Fruit fly (Drosophila melanogaster): ENCODE results near the gene Lsp1beta.

The Lsp1beta gene

dm6 chr2L:870749-871418, 27.4 kb upstream of the Lsp1beta start (continued):
- TF ChIP-seq HLH54F (GFP tag; optimal IDR thresholded peaks at IDR 0.05) (peak; percentile 76), Sox102F (GFP tag; optimal IDR thresholded peaks at IDR 0.05) (peak; percentile 59), CG11695 (GFP tag; IDR thresholded peaks at IDR 0.05) (peak; percentile 54; the same call in 2 of the 3 replicates), Ravus (GFP tag; IDR thresholded peaks at IDR 0.05) (no peak), Ada2b (GFP tag; IDR thresholded peaks at IDR 0.05) (peak; percentile 34; the same call in 1 of the 2 replicates), otp (GFP tag; IDR thresholded peaks at IDR 0.05) (0 out of 3 replicates have a peak, but pooled peaks have one; percentile 56), dysf (GFP tag; IDR thresholded peaks at IDR 0.05) (peak; percentile 76), kay (GFP tag; optimal IDR thresholded peaks at IDR 0.05) (peak; percentile 48), CG4730 (GFP tag; IDR thresholded peaks at IDR 0.05) (peak; percentile 26; the same call in 1 of the 2 replicates), CG8359 (GFP tag; optimal IDR thresholded peaks at IDR 0.05; ENCODE audit: borderline replicate concordance) (no peak), CG11504 (tag; optimal IDR thresholded peaks at IDR 0.05) (peak; percentile 62), sqz (GFP tag; optimal IDR thresholded peaks at IDR 0.05) (peak; percentile 29), CG18764 (GFP tag; optimal IDR thresholded peaks at IDR 0.05) (peak; percentile 82), CG10654 (GFP tag; optimal IDR thresholded peaks at IDR 0.05) (peak; percentile 60), CG6272 (GFP tag; IDR thresholded peaks at IDR 0.05) (peak; percentile 61), wor (GFP tag; IDR thresholded peaks at IDR 0.05) (no peak), B-H2 (GFP tag; optimal IDR thresholded peaks at IDR 0.05) (peak; percentile 11), Nf-YC (tag; optimal IDR thresholded peaks at IDR 0.05) (peak; percentile 49), wdn (GFP tag; IDR thresholded peaks at IDR 0.05) (0 out of 2 replicates have a peak, but pooled peaks have one; percentile 64), D19A (tag; optimal IDR thresholded peaks at IDR 0.05) (peak; percentile 30), CG2199 (GFP tag; IDR thresholded peaks at IDR 0.05) (peak; percentile 42; the same call in 1 of the 3 replicates), ash1 (GFP tag; optimal IDR thresholded peaks at IDR 0.05) (no peak), Camta (GFP tag; optimal IDR thresholded peaks at IDR 0.05) (peak; percentile 73)

- TF ChIP-seq CG13296 (GFP tag; optimal IDR thresholded peaks at IDR 0.05) (peak; percentile 21), caup (GFP tag; optimal IDR thresholded peaks at IDR 0.05; ENCODE audit: severe bottlenecking) (peak; percentile 17), CG10979 (tag; optimal IDR thresholded peaks at IDR 0.05) (no peak), unpg (GFP tag; optimal IDR thresholded peaks at IDR 0.05) (no peak), lov (optimal IDR thresholded peaks at IDR 0.05) (no peak), lov (GFP tag; IDR thresholded peaks at IDR 0.05) (no peak), Rfx (GFP tag; IDR thresholded peaks at IDR 0.05) (peak; percentile 37), CrebB (tag; optimal IDR thresholded peaks at IDR 0.05) (peak; percentile 54), CG8944 (GFP tag; optimal IDR thresholded peaks at IDR 0.05) (no peak), Xrp1 (GFP tag; IDR thresholded peaks at IDR 0.05) (no peak), Sin3A (optimal IDR thresholded peaks at IDR 0.05) (peak; percentile 36), Hr3 (GFP tag; optimal IDR thresholded peaks at IDR 0.05) (no peak), CG15011 (GFP tag; optimal IDR thresholded peaks at IDR 0.05) (no peak), YL-1 (GFP tag; optimal IDR thresholded peaks at IDR 0.05) (peak; percentile 89), Spps (tag; optimal IDR thresholded peaks at IDR 0.05) (no peak), nmo (GFP tag; optimal IDR thresholded peaks at IDR 0.05) (peak; percentile 25), ewg (GFP tag; optimal IDR thresholded peaks at IDR 0.05) (peak; percentile 77), CG9727 (GFP tag; optimal IDR thresholded peaks at IDR 0.05) (no peak), CG4360 (GFP tag; IDR thresholded peaks at IDR 0.05) (no peak), Side (GFP tag; optimal IDR thresholded peaks at IDR 0.05) (no peak), CG2199 (GFP tag; IDR thresholded peaks at IDR 0.05) (peak; percentile 61; the same call in 1 of the 3 replicates), Bteb2 (GFP tag; optimal IDR thresholded peaks at IDR 0.05) (no peak), CG43689 (GFP tag; IDR thresholded peaks at IDR 0.05) (no peak), gfzf (GFP tag; optimal IDR thresholded peaks at IDR 0.05) (peak; percentile 51), HLH4C (GFP tag; IDR thresholded peaks at IDR 0.05; ENCODE audit: partially characterized antibody) (peak; percentile 20; the same call in 1 of the 3 replicates), Hr39 (optimal IDR thresholded peaks at IDR 0.05) (no peak), lilli (GFP tag; optimal IDR thresholded peaks at IDR 0.05) (peak; percentile 41), pita (GFP tag; optimal IDR thresholded peaks at IDR 0.05) (no peak), phol (tag; optimal IDR thresholded peaks at IDR 0.05) (peak; percentile 45)
Observed at dm6 chr2L:871419-871846, 26.9 kb upstream of the Lsp1beta start.

Measured in whole organism, embryonic.